Worm (Caenorhabditis elegans) whole organism, L1 larva: ENCODE results near the gene sri-29.

Experiments used
- C04F5.9 ChIP-seq: sonication (generic microtip); optimal IDR thresholded peaks from 2 replicates; lab custom pipeline; 2016; ENCODE audit warnings: missing genetic modification characterization, missing compliant biosample characterization
- Y116A8C.19 ChIP-seq: sonication (generic microtip); optimal IDR thresholded peaks from 2 replicates; lab custom pipeline; 2016; ENCODE audit warnings: missing compliant biosample characterization, missing genetic modification characterization, borderline replicate concordance
- alr-1 ChIP-seq: fragments of 200-800 bp; sonication (Bioruptor generic); optimal IDR thresholded peaks from 2 replicates; lab custom pipeline; 2018; ENCODE audit warnings: borderline replicate concordance, mild to moderate bottlenecking, missing genetic modification characterization, missing compliant biosample characterization
- aly-2 ChIP-seq: fragments of 150-350 bp; optimal IDR thresholded peaks from 2 replicates; lab custom pipeline; 2014; ENCODE audit warnings: missing biosample characterization, missing genetic modification characterization
- ceh-90 ChIP-seq: sonication (generic microtip); optimal IDR thresholded peaks from 2 replicates; lab custom pipeline; 2016; ENCODE audit warnings: missing genetic modification characterization, missing compliant biosample characterization
- dsc-1 ChIP-seq: sonication (generic microtip); optimal IDR thresholded peaks from 2 replicates; lab custom pipeline; 2016; ENCODE audit warnings: mild to moderate bottlenecking, missing genetic modification characterization, missing compliant biosample characterization
- efl-1 ChIP-seq, 4 experiments: fragments of 150-350 bp; optimal IDR thresholded peaks in 3 of 4; peaks in 1 of 4; 1 replicate in 1 of 4; 2 replicates in 3 of 4; lab custom pipeline; 2014; ENCODE audit warnings: missing biosample characterization in 2 of 4, missing genetic modification characterization in 2 of 4, missing genetic modification reagents in 2 of 4
- efl-3 ChIP-seq: fragments of 200-800 bp; sonication (Bioruptor generic); optimal IDR thresholded peaks from 2 replicates; lab custom pipeline; 2018; ENCODE audit warnings: mild to moderate bottlenecking, missing genetic modification characterization, missing compliant biosample characterization
- egl-13 ChIP-seq: sonication (generic microtip); optimal IDR thresholded peaks from 2 replicates; lab custom pipeline; 2016; ENCODE audit warnings: missing genotype, missing genetic modification reagents, missing genetic modification characterization, missing compliant biosample characterization
- elt-3 ChIP-seq, 6 experiments: fragments of 150-350 bp in 1 of 6; sonication (generic microtip); optimal IDR thresholded peaks; 2 replicates each; lab custom pipeline; 2017 to 2018; ENCODE audit warnings: missing biosample characterization in 6 of 6, missing genetic modification characterization in 6 of 6, inconsistent platforms in 1 of 6
- fkh-8 ChIP-seq: sonication (generic microtip); optimal IDR thresholded peaks from 2 replicates; lab custom pipeline; 2016; ENCODE audit warnings: mild to moderate bottlenecking, missing genetic modification characterization, missing compliant biosample characterization
- fos-1 ChIP-seq: fragments of 150-350 bp; optimal IDR thresholded peaks from 2 replicates; lab custom pipeline; 2014; ENCODE audit warnings: missing biosample characterization, missing genetic modification characterization
- grh-1 ChIP-seq: fragments of 200-800 bp; sonication (Bioruptor generic); IDR thresholded peaks from 2 replicates; pipeline ENCODE4 v1.3.6; 2022; ENCODE audit warnings: missing genetic modification reagents, missing genetic modification characterization, missing compliant biosample characterization
- hlh-17 ChIP-seq: fragments of 200-800 bp; sonication (Bioruptor generic); optimal IDR thresholded peaks from 2 replicates; lab custom pipeline; 2018; ENCODE audit warnings: missing genetic modification characterization, mild to moderate bottlenecking, missing compliant biosample characterization, moderate library complexity, borderline replicate concordance
- hlh-4 ChIP-seq: sonication (generic microtip); optimal IDR thresholded peaks from 2 replicates; lab custom pipeline; 2016; ENCODE audit warnings: mild to moderate bottlenecking, missing genetic modification characterization, missing compliant biosample characterization
- hpl-2 ChIP-seq: fragments of 150-350 bp; optimal IDR thresholded peaks from 2 replicates; lab custom pipeline; 2014; ENCODE audit warnings: missing biosample characterization, missing genetic modification reagents, missing genetic modification characterization
- isw-1 ChIP-seq: fragments of 200-800 bp; sonication (Bioruptor generic); IDR thresholded peaks from 2 replicates; pipeline ENCODE4 v1.3.6; 2022; ENCODE audit warnings: missing genetic modification characterization, missing compliant biosample characterization
- jun-1 ChIP-seq: fragments of 150-350 bp; optimal IDR thresholded peaks from 2 replicates; lab custom pipeline; 2014; ENCODE audit warnings: missing biosample characterization, missing genetic modification reagents, missing genetic modification characterization
- lin-14 ChIP-seq: fragments of 200-800 bp; sonication (Bioruptor generic); optimal IDR thresholded peaks from 2 replicates; lab custom pipeline; 2018; ENCODE audit warnings: mild to moderate bottlenecking, missing genetic modification characterization, moderate library complexity, missing compliant biosample characterization
- lin-39 ChIP-seq: fragments of 150-350 bp; optimal IDR thresholded peaks from 2 replicates; lab custom pipeline; 2014; ENCODE audit warnings: missing biosample characterization, missing genetic modification reagents, missing genetic modification characterization
- lir-3 ChIP-seq: sonication (generic microtip); optimal IDR thresholded peaks from 2 replicates; lab custom pipeline; 2016; ENCODE audit warnings: mild to moderate bottlenecking, missing genetic modification characterization, moderate library complexity, missing compliant biosample characterization; ENCODE audit not compliant: poor library complexity
- mab-9 ChIP-seq: fragments of 200-800 bp; sonication (Bioruptor generic); IDR thresholded peaks from 2 replicates; pipeline ENCODE4 v1.3.6; 2022; ENCODE audit warnings: missing genetic modification reagents, missing genetic modification characterization, missing compliant biosample characterization
- mep-1 ChIP-seq: fragments of 150-350 bp; optimal IDR thresholded peaks from 2 replicates; lab custom pipeline; 2014; ENCODE audit warnings: missing biosample characterization, missing genetic modification characterization
- nhr-12 ChIP-seq: sonication (generic microtip); optimal IDR thresholded peaks from 2 replicates; lab custom pipeline; 2017; ENCODE audit warnings: missing biosample characterization, missing genetic modification characterization
- nhr-19 ChIP-seq: fragments of 200-800 bp; sonication (Bioruptor generic); conservative IDR thresholded peaks from 2 replicates; pipeline ENCODE4 v1.3.6; 2022; ENCODE audit warnings: missing genetic modification characterization, missing compliant biosample characterization
- nhr-20 ChIP-seq: sonication (generic microtip); optimal IDR thresholded peaks from 2 replicates; lab custom pipeline; 2016; ENCODE audit warnings: mild to moderate bottlenecking, missing genetic modification characterization, missing compliant biosample characterization
- nhr-28 ChIP-seq: fragments of 150-350 bp; optimal IDR thresholded peaks from 2 replicates; lab custom pipeline; 2014; ENCODE audit warnings: missing biosample characterization, missing genetic modification characterization
- nhr-90 ChIP-seq: sonication (generic microtip); optimal IDR thresholded peaks from 2 replicates; lab custom pipeline; 2016; ENCODE audit warnings: mild to moderate bottlenecking, missing genetic modification characterization, missing compliant biosample characterization; ENCODE audit not compliant: poor library complexity
- snpc-4 ChIP-seq: fragments of 150-350 bp; optimal IDR thresholded peaks from 2 replicates; lab custom pipeline; 2014; ENCODE audit warnings: missing biosample characterization, missing genetic modification characterization
- tbx-2 ChIP-seq: sonication (generic microtip); optimal IDR thresholded peaks from 2 replicates; lab custom pipeline; 2016; ENCODE audit warnings: missing genetic modification characterization, missing compliant biosample characterization
- tlp-1 ChIP-seq: fragments of 150-350 bp; optimal IDR thresholded peaks from 2 replicates; lab custom pipeline; 2014; ENCODE audit warnings: missing biosample characterization, missing genetic modification characterization
- unc-62 ChIP-seq: fragments of 150-350 bp; optimal IDR thresholded peaks from 2 replicates; lab custom pipeline; 2014; ENCODE audit warnings: missing biosample characterization, missing genetic modification reagents, missing genetic modification characterization
- unc-98 ChIP-seq: fragments of 200-800 bp; sonication (Bioruptor generic); IDR thresholded peaks from 2 replicates; pipeline ENCODE4 v1.3.6; 2022; ENCODE audit warnings: missing genetic modification characterization, missing compliant biosample characterization
- vab-15 ChIP-seq: sonication (generic microtip); optimal IDR thresholded peaks from 2 replicates; lab custom pipeline; 2017; ENCODE audit warnings: missing genotype, mild to moderate bottlenecking, missing genetic modification characterization, missing compliant biosample characterization
- xbp-1 ChIP-seq: sonication (generic microtip); optimal IDR thresholded peaks from 2 replicates; lab custom pipeline; 2016; ENCODE audit warnings: missing genetic modification characterization, missing compliant biosample characterization
- ztf-11 ChIP-seq, 2 experiments: sonication (generic microtip); optimal IDR thresholded peaks; 2 replicates each; lab custom pipeline; 2016 to 2017; ENCODE audit warnings: missing genetic modification characterization in 2 of 2, missing biosample characterization in 1 of 2, missing compliant biosample characterization in 1 of 2

sri-29 gene

DNA sequence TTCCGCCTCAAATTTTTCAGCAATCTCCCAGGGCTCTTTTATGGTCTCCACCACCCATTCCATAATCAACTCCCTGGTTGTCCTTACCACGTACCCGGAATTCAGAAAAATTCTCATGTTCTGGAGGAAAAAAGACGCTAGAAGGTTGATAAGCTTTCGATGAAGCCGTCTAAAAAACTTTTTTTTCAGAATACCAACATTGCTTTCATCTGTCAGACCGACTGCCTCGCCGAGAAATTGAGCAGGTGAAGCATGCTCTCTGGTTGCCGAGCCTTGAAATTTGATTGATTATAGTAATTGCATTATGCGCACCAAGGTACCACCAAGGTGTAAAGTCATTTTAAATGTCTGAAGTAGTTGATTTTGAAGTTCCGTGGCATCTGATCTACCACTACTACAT, 1.8 kb downstream of the sri-29 start, which contains the start of gene sri-30:
TSS of gene sri-30 (plus strand) at position 301 of the 400 bp plus-strand sequence.
- TF ChIP-seq aly-2 (tag; lab: Kevin White, UChicago) (no peak), fos-1 (tag; lab: Kevin White, UChicago) (no peak), nhr-19 (no peak), snpc-4 (tag; lab: Kevin White, UChicago) (no peak)

ce11 chrII:3048378-3048777, 4.3 kb downstream of the sri-29 start, which contains the start of gene sri-28:
sri-28 (plus strand) TSS chrII:3048678.
- TF ChIP-seq tlp-1 (no peak), mab-9 (GFP tag; lab: Robert Waterston, UW) (no peak), elt-3 (tag; optimal IDR thresholded peaks at IDR 0.05; lab: Kevin White, UChicago) (no peak), nhr-28 (tag; lab: Kevin White, UChicago) (no peak), ztf-11 (tag; optimal IDR thresholded peaks at IDR 0.05; lab: Kevin White, UChicago) (no peak), lin-14 (no peak), hlh-17 (GFP tag; lab: Kevin White, UChicago) (no peak), nhr-90 (tag; lab: Kevin White, UChicago) (no peak), Y116A8C.19 (tag; lab: Kevin White, UChicago) (no peak), nhr-20 (tag; lab: Kevin White, UChicago) (no peak), alr-1 (tag; lab: Kevin White, UChicago) (no peak), hlh-4 (tag; lab: Kevin White, UChicago) (no peak), lir-3 (tag; lab: Kevin White, UChicago) (no peak), nhr-12 (tag; lab: Kevin White, UChicago) (no peak), dsc-1 (tag; lab: Kevin White, UChicago) (no peak), fkh-8 (tag; lab: Kevin White, UChicago) (no peak)
- TF ChIP-seq, all 84 proteins: peak for 0

- TF ChIP-seq mep-1 (tag; lab: Kevin White, UChicago) (no peak), efl-1 (optimal IDR thresholded peaks at IDR 0.05; lab: Kevin White, UChicago) (no peak), efl-1 (GFP tag; optimal IDR thresholded peaks at IDR 0.05 in 1 of 2; lab: Kevin White, UChicago) (no peak)
- TF ChIP-seq, all 84 proteins: peak for 0
Observed at ce11 chrII:3048989-3049388, 4.9 kb downstream of the sri-29 start.

DNA sequence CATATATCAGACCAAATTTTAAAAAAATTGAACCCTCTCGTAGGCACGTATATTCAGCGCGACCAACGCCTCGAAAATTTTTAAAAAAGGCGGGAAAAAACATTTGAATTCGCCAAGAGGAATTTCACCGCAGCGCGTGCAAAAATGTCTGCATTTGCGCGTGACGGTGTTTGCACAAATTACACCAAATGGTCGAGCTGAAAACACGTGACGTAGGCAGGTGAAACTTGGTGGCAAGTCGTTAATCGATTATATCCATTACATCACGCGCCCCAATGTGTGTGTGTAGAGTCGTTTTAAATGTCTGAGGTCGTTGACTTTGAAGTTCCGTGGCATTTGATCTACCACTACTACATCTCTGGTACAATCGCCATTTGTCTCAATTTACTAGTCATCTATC, 6.6 kb downstream of the sri-29 start, which contains the start of gene sri-31:
TSS of gene sri-31 (plus strand) at position 301 of the 400 bp plus-strand sequence.
- TF ChIP-seq fkh-8 (tag; lab: Kevin White, UChicago) (no peak), nhr-19 (no peak), ztf-11 (tag; optimal IDR thresholded peaks at IDR 0.05; lab: Kevin White, UChicago) (no peak), ceh-90 (tag; lab: Kevin White, UChicago) (no peak), unc-98 (GFP tag; lab: Robert Waterston, UW) (no peak), grh-1 (no peak), xbp-1 (tag; lab: Kevin White, UChicago) (no peak), fos-1 (tag; lab: Kevin White, UChicago) (no peak)

- TF ChIP-seq nhr-20 (tag; lab: Kevin White, UChicago) (no peak), egl-13 (no peak), lin-39 (no peak), mab-9 (GFP tag; lab: Robert Waterston, UW) (no peak), jun-1 (tag; lab: Kevin White, UChicago) (no peak), nhr-28 (tag; lab: Kevin White, UChicago) (no peak), isw-1 (GFP tag; lab: Robert Waterston, UW) (no peak), vab-15 (tag; lab: Kevin White, UChicago) (no peak), C04F5.9 (no peak), tbx-2 (no peak), nhr-90 (tag; lab: Kevin White, UChicago) (no peak), efl-3 (GFP tag; lab: Kevin White, UChicago) (no peak), hpl-2 (GFP tag; lab: Kevin White, UChicago) (no peak), fkh-8 (tag; lab: Kevin White, UChicago) (no peak), alr-1 (tag; lab: Kevin White, UChicago) (no peak), hlh-4 (tag; lab: Kevin White, UChicago) (no peak), ztf-11 (tag; optimal IDR thresholded peaks at IDR 0.05; lab: Kevin White, UChicago) (no peak), unc-62 (GFP tag; lab: Kevin White, UChicago) (no peak)
Observed at ce11 chrII:3051332-3051731, 7.2 kb downstream of the sri-29 start.
